Fruit fly (Drosophila melanogaster) whole organism, adult: ENCODE data around the gene cpx.

ENCODE experiments used
- CG11617 ChIP-seq: fragments of 200-800 bp; sonication (Bioruptor generic); optimal IDR thresholded peaks from 2 replicates; lab custom pipeline; 2017; ENCODE audit warnings: mild to moderate bottlenecking, missing biosample characterization, missing genetic modification reagents, missing genetic modification characterization
- CG7045 ChIP-seq: fragments of 200-800 bp; sonication (Bioruptor generic); optimal IDR thresholded peaks from 2 replicates; lab custom pipeline; 2017; ENCODE audit warnings: missing biosample characterization, mild to moderate bottlenecking, missing genetic modification characterization
- CG7101 ChIP-seq: fragments of 200-800 bp; sonication (Bioruptor generic); optimal IDR thresholded peaks from 2 replicates; lab custom pipeline; 2018; ENCODE audit warnings: missing biosample characterization, mild to moderate bottlenecking, missing genetic modification characterization, moderate library complexity
- Clk ChIP-seq: fragments of 200-800 bp; sonication (Bioruptor generic); optimal IDR thresholded peaks from 2 replicates; lab custom pipeline; 2017; ENCODE audit warnings: missing biosample characterization, missing genetic modification characterization
- Crg-1 ChIP-seq: fragments of 200-800 bp; sonication (Bioruptor generic); optimal IDR thresholded peaks from 2 replicates; lab custom pipeline; 2016; ENCODE audit warnings: missing biosample characterization, missing genetic modification characterization
- Mnt ChIP-seq: fragments of 200-800 bp; sonication (Bioruptor generic); optimal IDR thresholded peaks from 2 replicates; lab custom pipeline; 2016; ENCODE audit warnings: missing biosample characterization, mild to moderate bottlenecking, missing genetic modification characterization
- kay ChIP-seq: fragments of 200-800 bp; sonication (Bioruptor generic); peaks from one replicate; lab custom pipeline; 2016; ENCODE audit warnings: missing biosample characterization, missing genetic modification characterization, borderline replicate concordance
- tj ChIP-seq: fragments of 200-800 bp; sonication (Bioruptor generic); optimal IDR thresholded peaks from 3 replicates; lab custom pipeline; 2017; ENCODE audit warnings: missing biosample characterization, mild to moderate bottlenecking, missing genetic modification characterization, moderate library complexity
- toe ChIP-seq: fragments of 200-800 bp; sonication (Bioruptor generic); optimal IDR thresholded peaks from 2 replicates; lab custom pipeline; 2016; ENCODE audit warnings: missing biosample characterization, missing genetic modification characterization

dm6 chr3R:4311067-4311723, 31.2 kb downstream of the cpx start, which contains the start of gene Suv3:
- TF ChIP-seq CG7045 (GFP tag; lab: Kevin White, UChicago) (peak; percentile 32), CG11617 (GFP tag; lab: Kevin White, UChicago) (peak; percentile 59), CG7101 (tag; lab: Kevin White, UChicago) (peak; percentile 65), Mnt (GFP tag; lab: Kevin White, UChicago) (peak; percentile 52), toe (GFP tag; lab: Kevin White, UChicago) (no peak), tj (peak; percentile 42), Crg-1 (no peak), kay (GFP tag; lab: Kevin White, UChicago) (peak; percentile 70), Clk (no peak)
